Worm (Caenorhabditis elegans) whole organism, L4 larva: ENCODE results near the gene unc-6.
A peak's percentile ranks its signal among the peaks of the same experiment; 100 is the strongest.

ENCODE experiments used
- ama-1 ChIP-seq: fragments of 150-350 bp; optimal IDR thresholded peaks from 2 replicates; lab custom pipeline; 2014; ENCODE audit warnings: inconsistent platforms, mixed read lengths
- egl-43 ChIP-seq: fragments of 200-800 bp; sonication (Bioruptor generic); IDR thresholded peaks from 2 replicates; pipeline ENCODE4 v1.3.6; 2022; ENCODE audit warnings: missing genetic modification reagents, missing genetic modification characterization, missing compliant biosample characterization
- gei-8 ChIP-seq: fragments of 200-800 bp; sonication (Bioruptor generic); optimal IDR thresholded peaks from 2 replicates; lab custom pipeline; 2018; ENCODE audit warnings: mild to moderate bottlenecking, missing genetic modification characterization, missing compliant biosample characterization
- lin-29 ChIP-seq: fragments of 200-800 bp; sonication (Bioruptor generic); IDR thresholded peaks from 2 replicates; pipeline ENCODE4 v1.3.6; 2022; ENCODE audit warnings: missing genetic modification reagents, missing genetic modification characterization, missing compliant biosample characterization
- lin-39 ChIP-seq: fragments of 150-350 bp; optimal IDR thresholded peaks from 2 replicates; lab custom pipeline; 2014; ENCODE audit warnings: missing biosample characterization, missing genetic modification reagents, missing genetic modification characterization
- lsy-2 ChIP-seq, 2 experiments: fragments of 150-350 bp in 1 of 2; sonication (generic microtip) in 1 of 2; optimal IDR thresholded peaks; 2 replicates each; lab custom pipeline; 2014 to 2017; ENCODE audit warnings: missing biosample characterization in 2 of 2, missing genetic modification characterization in 2 of 2
- snpc-4 ChIP-seq: fragments of 150-350 bp; optimal IDR thresholded peaks from 2 replicates; lab custom pipeline; 2014; ENCODE audit warnings: missing biosample characterization, missing genetic modification characterization
- ztf-11 ChIP-seq: fragments of 150-350 bp; optimal IDR thresholded peaks from 2 replicates; lab custom pipeline; 2014; ENCODE audit warnings: missing biosample characterization, missing genetic modification characterization

ce11 chrX:6934453-6934852 lies 45.0 kb downstream of the unc-6 start:
- TF ChIP-seq ztf-11 (tag; lab: Kevin White, UChicago) (no peak), gei-8 (GFP tag; lab: Kevin White, UChicago) (no peak), ama-1 (lab: Kevin White, UChicago) (no peak), lin-29 (GFP tag; lab: Robert Waterston, UW) (no peak), lin-39 (tag; lab: Kevin White, UChicago) (no peak), lsy-2 (tag; optimal IDR thresholded peaks at IDR 0.05; lab: Kevin White, UChicago) (peak in 1 of 2 experiments; percentile 71), snpc-4 (no peak), egl-43 (GFP tag; lab: Robert Waterston, UW) (no peak)
